Worm (Caenorhabditis elegans): Measurements from ENCODE around the gene ugt-32.

ce11 chrV:3803343-3803742, 40.5 kb downstream of the ugt-32 start, which contains the start of gene cyp-33C8:
- TF ChIP-seq ceh-62 (tag; optimal IDR thresholded peaks at IDR 0.05) (no peak), lir-3 (tag; optimal IDR thresholded peaks at IDR 0.05) (no peak), ama-1 (optimal IDR thresholded peaks at IDR 0.05) (no peak)
